Worm (Caenorhabditis elegans) whole organism, L1 larva: ENCODE data around the gene flp-9.

Experiments used
- C34B4.2 ChIP-seq: sonication (generic microtip); optimal IDR thresholded peaks from 2 replicates; lab custom pipeline; 2017; ENCODE audit warnings: mild to moderate bottlenecking, missing genetic modification characterization, missing compliant biosample characterization
- F16B12.6 ChIP-seq: fragments of 150-350 bp; optimal IDR thresholded peaks from 2 replicates; lab custom pipeline; 2014; ENCODE audit warnings: missing biosample characterization, missing genetic modification characterization
- alr-1 ChIP-seq: fragments of 200-800 bp; sonication (Bioruptor generic); optimal IDR thresholded peaks from 2 replicates; lab custom pipeline; 2018; ENCODE audit warnings: borderline replicate concordance, mild to moderate bottlenecking, missing genetic modification characterization, missing compliant biosample characterization
- aly-2 ChIP-seq: fragments of 150-350 bp; optimal IDR thresholded peaks from 2 replicates; lab custom pipeline; 2014; ENCODE audit warnings: missing biosample characterization, missing genetic modification characterization
- ama-1 ChIP-seq: fragments of 150-350 bp; optimal IDR thresholded peaks from 2 replicates; lab custom pipeline; 2014
- blmp-1 ChIP-seq: fragments of 150-350 bp; optimal IDR thresholded peaks from 2 replicates; lab custom pipeline; 2014; ENCODE audit warnings: missing biosample characterization, missing genetic modification characterization
- ceh-82 ChIP-seq, 3 experiments: fragments of 150-350 bp in 1 of 3; sonication (generic microtip) in 2 of 3; optimal IDR thresholded peaks; 2 replicates each; lab custom pipeline; 2014 to 2017; ENCODE audit warnings: missing biosample characterization in 3 of 3, missing genetic modification characterization in 3 of 3
- ces-1 ChIP-seq: fragments of 150-350 bp; optimal IDR thresholded peaks from 2 replicates; lab custom pipeline; 2014; ENCODE audit warnings: missing biosample characterization, missing genetic modification reagents, missing genetic modification characterization
- dpl-1 ChIP-seq, 3 experiments: fragments of 150-350 bp in 2 of 3; sonication (generic microtip) in 1 of 3; optimal IDR thresholded peaks; 2 replicates each; lab custom pipeline; 2014 to 2017; ENCODE audit warnings: missing biosample characterization in 3 of 3, missing genetic modification characterization in 3 of 3, missing genetic modification reagents in 3 of 3
- dsc-1 ChIP-seq: sonication (generic microtip); optimal IDR thresholded peaks from 2 replicates; lab custom pipeline; 2016; ENCODE audit warnings: mild to moderate bottlenecking, missing genetic modification characterization, missing compliant biosample characterization
- efl-1 ChIP-seq, 4 experiments: fragments of 150-350 bp; optimal IDR thresholded peaks in 3 of 4; peaks in 1 of 4; 1 replicate in 1 of 4; 2 replicates in 3 of 4; lab custom pipeline; 2014; ENCODE audit warnings: missing biosample characterization in 2 of 4, missing genetic modification characterization in 2 of 4, missing genetic modification reagents in 2 of 4
- efl-3 ChIP-seq: fragments of 200-800 bp; sonication (Bioruptor generic); optimal IDR thresholded peaks from 2 replicates; lab custom pipeline; 2018; ENCODE audit warnings: mild to moderate bottlenecking, missing genetic modification characterization, missing compliant biosample characterization
- egl-13 ChIP-seq: sonication (generic microtip); optimal IDR thresholded peaks from 2 replicates; lab custom pipeline; 2016; ENCODE audit warnings: missing genotype, missing genetic modification reagents, missing genetic modification characterization, missing compliant biosample characterization
- elt-2 ChIP-seq: sonication (generic microtip); optimal IDR thresholded peaks from 2 replicates; lab custom pipeline; 2016; ENCODE audit warnings: missing genetic modification characterization, mild to moderate bottlenecking, inconsistent platforms, missing compliant biosample characterization, missing genetic modification reagents
- elt-3 ChIP-seq, 6 experiments: fragments of 150-350 bp in 1 of 6; sonication (generic microtip); optimal IDR thresholded peaks; 2 replicates each; lab custom pipeline; 2017 to 2018; ENCODE audit warnings: missing biosample characterization in 6 of 6, missing genetic modification characterization in 6 of 6, inconsistent platforms in 1 of 6
- hlh-17 ChIP-seq: fragments of 200-800 bp; sonication (Bioruptor generic); optimal IDR thresholded peaks from 2 replicates; lab custom pipeline; 2018; ENCODE audit warnings: missing genetic modification characterization, mild to moderate bottlenecking, missing compliant biosample characterization, moderate library complexity, borderline replicate concordance
- hlh-4 ChIP-seq: sonication (generic microtip); optimal IDR thresholded peaks from 2 replicates; lab custom pipeline; 2016; ENCODE audit warnings: mild to moderate bottlenecking, missing genetic modification characterization, missing compliant biosample characterization
- hpl-2 ChIP-seq: fragments of 150-350 bp; optimal IDR thresholded peaks from 2 replicates; lab custom pipeline; 2014; ENCODE audit warnings: missing biosample characterization, missing genetic modification reagents, missing genetic modification characterization
- isw-1 ChIP-seq: fragments of 200-800 bp; sonication (Bioruptor generic); IDR thresholded peaks from 2 replicates; pipeline ENCODE4 v1.3.6; 2022; ENCODE audit warnings: missing genetic modification characterization, missing compliant biosample characterization
- jun-1 ChIP-seq: fragments of 150-350 bp; optimal IDR thresholded peaks from 2 replicates; lab custom pipeline; 2014; ENCODE audit warnings: missing biosample characterization, missing genetic modification reagents, missing genetic modification characterization
- lin-14 ChIP-seq: fragments of 200-800 bp; sonication (Bioruptor generic); optimal IDR thresholded peaks from 2 replicates; lab custom pipeline; 2018; ENCODE audit warnings: mild to moderate bottlenecking, missing genetic modification characterization, moderate library complexity, missing compliant biosample characterization
- lin-15B ChIP-seq: fragments of 150-350 bp; sonication (generic microtip); optimal IDR thresholded peaks from 3 replicates; lab custom pipeline; 2014; ENCODE audit warnings: missing biosample characterization, missing genetic modification characterization
- lir-3 ChIP-seq: sonication (generic microtip); optimal IDR thresholded peaks from 2 replicates; lab custom pipeline; 2016; ENCODE audit warnings: mild to moderate bottlenecking, missing genetic modification characterization, moderate library complexity, missing compliant biosample characterization; ENCODE audit not compliant: poor library complexity
- lsy-2 ChIP-seq, 2 experiments: fragments of 150-350 bp; optimal IDR thresholded peaks; 2 replicates each; lab custom pipeline; 2014; ENCODE audit warnings: missing biosample characterization in 2 of 2, missing genetic modification characterization in 2 of 2
- mab-9 ChIP-seq: fragments of 200-800 bp; sonication (Bioruptor generic); IDR thresholded peaks from 2 replicates; pipeline ENCODE4 v1.3.6; 2022; ENCODE audit warnings: missing genetic modification reagents, missing genetic modification characterization, missing compliant biosample characterization
- nhr-19 ChIP-seq: fragments of 200-800 bp; sonication (Bioruptor generic); conservative IDR thresholded peaks from 2 replicates; pipeline ENCODE4 v1.3.6; 2022; ENCODE audit warnings: missing genetic modification characterization, missing compliant biosample characterization
- nhr-47 ChIP-seq: sonication (generic microtip); optimal IDR thresholded peaks from 2 replicates; lab custom pipeline; 2016; ENCODE audit warnings: mild to moderate bottlenecking, missing genetic modification characterization, moderate library complexity, missing compliant biosample characterization
- nhr-77 ChIP-seq: fragments of 150-350 bp; optimal IDR thresholded peaks from 2 replicates; lab custom pipeline; 2014; ENCODE audit warnings: missing biosample characterization, missing genetic modification characterization
- nhr-84 ChIP-seq: sonication (generic microtip); optimal IDR thresholded peaks from 2 replicates; lab custom pipeline; 2017; ENCODE audit warnings: missing biosample characterization, missing genetic modification characterization
- nhr-85 ChIP-seq: sonication (generic microtip); peaks from one replicate; lab custom pipeline; 2016; ENCODE audit warnings: missing genetic modification characterization, inconsistent platforms, missing compliant biosample characterization
- nhr-90 ChIP-seq: sonication (generic microtip); optimal IDR thresholded peaks from 2 replicates; lab custom pipeline; 2016; ENCODE audit warnings: mild to moderate bottlenecking, missing genetic modification characterization, missing compliant biosample characterization; ENCODE audit not compliant: poor library complexity
- sox-4 ChIP-seq: sonication (generic microtip); optimal IDR thresholded peaks from 2 replicates; lab custom pipeline; 2016; ENCODE audit warnings: missing genetic modification characterization, missing compliant biosample characterization
- sup-37 ChIP-seq: fragments of 200-800 bp; sonication (Bioruptor generic); optimal IDR thresholded peaks from 2 replicates; lab custom pipeline; 2018; ENCODE audit warnings: mild to moderate bottlenecking, missing genetic modification characterization, missing compliant biosample characterization
- swsn-7 ChIP-seq: sonication (generic microtip); optimal IDR thresholded peaks from 2 replicates; lab custom pipeline; 2016; ENCODE audit warnings: missing genetic modification characterization, missing compliant biosample characterization
- tbx-2 ChIP-seq: sonication (generic microtip); optimal IDR thresholded peaks from 2 replicates; lab custom pipeline; 2016; ENCODE audit warnings: missing genetic modification characterization, missing compliant biosample characterization
- unc-30 ChIP-seq: sonication (generic microtip); optimal IDR thresholded peaks from 2 replicates; lab custom pipeline; 2017; ENCODE audit warnings: missing biosample characterization, missing genetic modification characterization
- unc-86 ChIP-seq: sonication (generic microtip); optimal IDR thresholded peaks from 2 replicates; lab custom pipeline; 2016; ENCODE audit warnings: missing genetic modification characterization, missing compliant biosample characterization
- xbp-1 ChIP-seq: sonication (generic microtip); optimal IDR thresholded peaks from 2 replicates; lab custom pipeline; 2016; ENCODE audit warnings: missing genetic modification characterization, missing compliant biosample characterization
- zag-1 ChIP-seq: fragments of 150-350 bp; optimal IDR thresholded peaks from 2 replicates; lab custom pipeline; 2014; ENCODE audit warnings: missing biosample characterization, missing genetic modification characterization
- zip-4 ChIP-seq: fragments of 200-800 bp; sonication (Bioruptor generic); optimal IDR thresholded peaks from 2 replicates; lab custom pipeline; 2018; ENCODE audit warnings: mild to moderate bottlenecking, missing genetic modification characterization, moderate library complexity, missing compliant biosample characterization
- ztf-4 ChIP-seq: fragments of 150-350 bp; optimal IDR thresholded peaks from 2 replicates; lab custom pipeline; 2014; ENCODE audit warnings: missing biosample characterization, missing genetic modification characterization

The flp-9 gene

DNA sequence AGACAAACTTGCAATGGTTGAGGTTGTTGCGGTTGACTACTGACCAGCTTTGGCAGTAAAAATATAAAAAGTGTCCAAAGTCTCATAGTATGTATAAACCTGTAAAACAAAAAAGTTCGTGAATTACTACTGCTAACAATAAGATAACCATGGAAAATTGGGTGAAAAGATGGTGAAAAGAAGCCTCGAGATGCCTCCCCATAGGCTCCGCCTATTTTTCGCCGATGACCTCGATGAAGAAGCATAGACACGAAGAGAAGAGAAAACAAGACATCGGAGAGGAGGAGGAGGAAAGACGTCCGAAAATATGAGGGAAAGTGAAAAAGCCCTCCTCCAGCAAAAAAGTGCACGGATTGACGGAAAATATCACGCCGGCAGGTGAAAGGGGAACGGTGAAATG is 15.9 kb downstream of the flp-9 start, which contains the start of gene T23F6.5:
TSS of gene T23F6.5 (minus strand) at position 101 of the 400 bp plus-strand sequence.
- TF ChIP-seq efl-3 (GFP tag; lab: Kevin White, UChicago) (no peak), lsy-2 (tag; optimal IDR thresholded peaks at IDR 0.05; lab: Kevin White, UChicago) (no peak), blmp-1 (tag; lab: Kevin White, UChicago) (peak; percentile 77)

DNA sequence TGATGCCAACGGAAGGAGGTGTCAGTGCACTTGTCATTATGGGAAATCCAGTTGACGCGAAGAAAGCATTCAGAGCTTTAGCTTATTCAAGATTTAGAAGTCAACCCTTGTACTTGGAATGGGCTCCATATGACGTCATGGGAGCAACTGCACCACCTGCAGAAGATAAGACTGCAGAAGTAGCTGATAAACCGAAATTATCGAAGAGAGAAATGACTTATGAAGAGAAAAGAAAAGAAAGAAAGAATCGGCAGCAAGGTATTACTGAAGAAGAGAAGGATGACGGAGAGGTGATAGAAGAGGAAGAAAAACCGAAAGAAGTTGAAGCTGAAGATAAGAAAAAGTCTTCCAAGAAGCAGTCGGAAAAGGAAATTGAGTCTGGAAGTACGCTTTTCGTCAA is 29.2 kb downstream of the flp-9 start:
- TF ChIP-seq efl-1 (optimal IDR thresholded peaks at IDR 0.05; lab: Kevin White, UChicago) (no peak), efl-1 (GFP tag; optimal IDR thresholded peaks at IDR 0.05 in 1 of 2; lab: Kevin White, UChicago) (peak in 1 of 2 experiments; percentile 68), sox-4 (tag; lab: Kevin White, UChicago) (no peak), elt-2 (peak; percentile 64), ztf-4 (tag; lab: Kevin White, UChicago) (no peak)

DNA sequence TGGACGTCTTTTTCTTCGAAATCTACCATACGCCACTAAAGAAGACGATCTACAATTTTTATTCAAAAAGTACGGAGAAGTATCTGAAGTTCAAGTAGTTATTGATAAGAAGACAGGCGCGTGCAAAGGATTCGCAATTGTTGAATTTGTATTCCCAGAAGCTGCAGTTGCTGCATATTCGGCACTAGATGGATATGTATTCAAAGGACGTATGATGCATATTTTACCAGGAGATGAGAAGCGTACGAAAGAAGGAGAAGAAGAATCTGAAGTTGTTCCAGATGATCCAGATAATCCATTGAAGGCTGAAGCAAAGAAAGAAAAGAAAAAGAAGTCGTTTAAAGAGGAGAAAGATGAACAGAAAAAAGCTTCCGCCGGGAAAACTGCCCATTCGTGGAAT is 31.4 kb downstream of the flp-9 start:
- TF ChIP-seq zag-1 (tag; lab: Kevin White, UChicago) (no peak), nhr-19 (GFP tag; lab: Robert Waterston, UW) (no peak), ceh-82 (tag; optimal IDR thresholded peaks at IDR 0.05; lab: Kevin White, UChicago) (no peak), blmp-1 (tag; lab: Kevin White, UChicago) (no peak), efl-1 (optimal IDR thresholded peaks at IDR 0.05; lab: Kevin White, UChicago) (no peak), efl-1 (GFP tag; optimal IDR thresholded peaks at IDR 0.05 in 1 of 2; lab: Kevin White, UChicago) (peak in 1 of 2 experiments; percentile 64), nhr-85 (tag; lab: Kevin White, UChicago) (peak; percentile 58), dsc-1 (tag; lab: Kevin White, UChicago) (no peak), zip-4 (GFP tag; lab: Kevin White, UChicago) (no peak), swsn-7 (no peak)

DNA sequence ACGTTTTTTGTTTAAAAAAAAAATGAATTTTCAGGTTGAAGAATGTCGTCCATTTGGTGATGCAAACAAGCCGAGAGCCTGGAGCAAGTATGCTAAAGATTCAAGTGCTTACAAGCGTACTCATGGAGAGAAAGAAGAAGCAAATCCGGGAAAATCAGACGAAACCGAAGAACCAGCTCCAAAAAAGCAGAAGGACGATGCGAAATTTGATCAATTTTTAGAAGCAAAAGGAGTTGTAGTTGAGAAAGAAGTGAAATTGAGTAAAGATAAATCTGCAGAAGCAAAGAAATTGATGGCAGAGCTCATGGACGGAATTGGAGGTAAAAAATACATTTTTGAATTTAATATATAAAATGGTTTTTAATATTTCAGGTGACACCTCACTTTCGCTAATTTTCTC is 32.1 kb downstream of the flp-9 start:
- TF ChIP-seq hpl-2 (GFP tag; lab: Kevin White, UChicago) (no peak), efl-1 (optimal IDR thresholded peaks at IDR 0.05; lab: Kevin White, UChicago) (no peak), efl-1 (GFP tag; optimal IDR thresholded peaks at IDR 0.05 in 1 of 2; lab: Kevin White, UChicago) (peak in 1 of 2 experiments; percentile 92)

DNA sequence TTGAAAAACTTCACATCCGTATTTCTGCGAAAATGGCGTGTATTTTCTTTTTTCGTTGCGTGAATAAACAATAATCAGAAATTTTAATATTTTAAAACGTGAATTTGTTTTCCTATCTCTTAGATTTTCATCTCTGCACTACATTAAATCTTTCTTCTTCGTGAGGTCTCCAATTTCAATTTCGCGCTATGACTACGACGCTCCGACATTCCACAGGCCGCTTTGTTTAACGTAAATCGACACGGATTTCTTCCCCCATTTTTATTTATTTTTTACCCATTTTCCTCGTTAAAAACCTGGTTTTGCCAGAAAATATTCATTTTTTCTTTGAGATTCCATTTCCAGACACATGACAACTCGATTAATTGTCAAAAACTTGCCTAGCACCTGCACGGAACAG is 32.7 kb downstream of the flp-9 start, which contains the start of the genes T23F6.3 and rbd-1:
TSS of gene T23F6.3 (minus strand) at position 120 of the 400 bp plus-strand sequence.
TSS of gene rbd-1 (plus strand) at position 346 of the 400 bp plus-strand sequence.
- TF ChIP-seq unc-30 (tag; lab: Kevin White, UChicago) (peak; percentile 44), unc-86 (tag; lab: Kevin White, UChicago) (peak; percentile 89), nhr-19 (GFP tag; lab: Robert Waterston, UW) (peak; percentile 93), efl-1 (optimal IDR thresholded peaks at IDR 0.05; lab: Kevin White, UChicago) (peak; percentile 100), efl-1 (GFP tag; optimal IDR thresholded peaks at IDR 0.05 in 1 of 2; lab: Kevin White, UChicago) (peak; percentile 100), jun-1 (tag; lab: Kevin White, UChicago) (peak; percentile 76), mab-9 (peak; percentile 72), sox-4 (tag; lab: Kevin White, UChicago) (peak; percentile 76), aly-2 (peak; percentile 90), nhr-77 (peak; percentile 82), dpl-1 (GFP tag; optimal IDR thresholded peaks at IDR 0.05; lab: Kevin White, UChicago) (peak; percentile 100), ceh-82 (tag; optimal IDR thresholded peaks at IDR 0.05; lab: Kevin White, UChicago) (peak; percentile 93 to 96 (median 94)), lir-3 (tag; lab: Kevin White, UChicago) (peak; percentile 88), hlh-17 (GFP tag; lab: Kevin White, UChicago) (no peak), C34B4.2 (no peak), tbx-2 (tag; lab: Kevin White, UChicago) (peak; percentile 95), sup-37 (GFP tag; lab: Kevin White, UChicago) (peak; percentile 13), elt-3 (tag; optimal IDR thresholded peaks at IDR 0.05; lab: Kevin White, UChicago) (peak in 3 of 6 experiments; percentile 66 to 86 (median 79)), nhr-90 (peak; percentile 96), egl-13 (tag; lab: Kevin White, UChicago) (peak; percentile 84), hlh-4 (tag; lab: Kevin White, UChicago) (no peak), ces-1 (no peak), ama-1 (lab: Kevin White, UChicago) (no peak), lin-15B (tag; lab: Kevin White, UChicago) (peak; percentile 79), nhr-84 (tag; lab: Kevin White, UChicago) (no peak), F16B12.6 (tag; lab: Kevin White, UChicago) (peak; percentile 63), alr-1 (tag; lab: Kevin White, UChicago) (no peak), lsy-2 (tag; optimal IDR thresholded peaks at IDR 0.05; lab: Kevin White, UChicago) (peak; percentile 93 to 94), xbp-1 (peak; percentile 89), elt-2 (peak; percentile 74), lin-14 (peak; percentile 86), isw-1 (GFP tag; lab: Robert Waterston, UW) (peak; percentile 87), zag-1 (tag; lab: Kevin White, UChicago) (peak; percentile 50), nhr-47 (tag; lab: Kevin White, UChicago) (peak; percentile 96)
